Worm (Caenorhabditis elegans): ENCODE results near the gene num-1.

The num-1 gene

ce11 chrV:20820033-20820432 is 9.6 kb upstream of the num-1 start, which contains the start of gene T03D8.6:
TSS of gene T03D8.6 (minus strand) at chrV:20820330.
- TF ChIP-seq nhr-28 (tag; optimal IDR thresholded peaks at IDR 0.05) (no peak), unc-39 (tag; optimal IDR thresholded peaks at IDR 0.05) (no peak), blmp-1 (tag; optimal IDR thresholded peaks at IDR 0.05) (peak; percentile 79), ces-1 (GFP tag; optimal IDR thresholded peaks at IDR 0.05) (peak; percentile 19)

DNA sequence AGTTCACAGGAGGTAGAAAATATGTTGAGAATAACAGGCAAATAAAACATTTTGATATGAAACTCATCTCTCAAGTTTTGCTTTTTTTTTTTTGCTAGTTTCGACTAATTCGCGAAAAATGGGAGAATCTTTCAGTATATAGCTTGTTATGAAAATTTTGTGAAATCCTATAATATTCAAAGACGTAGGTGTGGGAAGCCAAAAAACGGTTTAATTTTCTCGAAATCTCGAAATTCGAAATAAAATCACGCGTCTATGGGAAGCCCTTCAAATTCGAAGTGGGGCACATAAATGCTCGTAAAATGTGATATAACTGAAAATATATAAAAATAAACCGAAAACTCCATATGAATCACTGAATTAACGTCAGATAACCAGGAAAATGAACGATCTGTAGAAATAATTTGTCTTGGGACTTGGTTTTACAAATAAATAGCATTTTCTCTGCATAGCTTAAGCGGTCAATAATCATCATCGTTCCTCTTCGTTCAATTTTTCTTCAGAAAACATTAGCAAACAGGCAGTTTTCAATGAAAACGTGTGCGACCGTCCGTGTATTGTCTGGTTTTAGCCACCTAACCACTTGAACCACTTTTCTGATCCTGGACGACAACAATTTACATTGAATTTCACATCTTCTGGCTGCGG is 4.5 kb upstream of the num-1 start, which contains the start of the genes gcy-22 and grl-14:
gcy-22 (minus strand) TSS at position 101 of the 648 bp plus-strand sequence.
grl-14 (plus strand) TSS at position 598 of the 648 bp plus-strand sequence.
- TF ChIP-seq unc-39 (tag; optimal IDR thresholded peaks at IDR 0.05) (no peak), mab-5 (tag; optimal IDR thresholded peaks at IDR 0.05) (no peak), lin-13 (tag; optimal IDR thresholded peaks at IDR 0.05) (no peak), flh-1 (GFP tag; optimal IDR thresholded peaks at IDR 0.05) (no peak), lin-32 (GFP tag; optimal IDR thresholded peaks at IDR 0.05) (no peak), mep-1 (tag; optimal IDR thresholded peaks at IDR 0.05) (no peak), blmp-1 (tag; optimal IDR thresholded peaks at IDR 0.05) (no peak)

DNA sequence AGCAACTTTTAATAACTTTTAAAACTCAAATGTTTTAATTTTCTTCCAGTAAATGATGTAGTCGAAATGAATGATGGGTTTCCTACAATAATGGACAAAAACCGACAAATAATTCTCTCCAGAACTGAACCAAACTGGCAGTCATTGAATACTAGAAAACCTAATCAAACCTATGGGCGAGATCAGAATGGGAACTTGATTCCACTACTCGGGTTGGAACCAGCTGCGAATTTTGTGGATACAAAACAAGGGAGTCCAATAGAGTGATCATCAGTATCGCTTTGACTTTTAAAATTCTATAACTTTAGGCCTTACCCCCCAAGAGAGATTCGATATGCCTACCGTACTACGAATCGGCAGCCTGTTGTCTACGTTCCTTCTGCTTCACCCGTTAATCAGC is 3.0 kb upstream of the num-1 start:
- TF ChIP-seq lin-32 (GFP tag; optimal IDR thresholded peaks at IDR 0.05) (no peak), sptf-1 (tag; optimal IDR thresholded peaks at IDR 0.05) (no peak), blmp-1 (tag; optimal IDR thresholded peaks at IDR 0.05) (no peak), ceh-83 (GFP tag; optimal IDR thresholded peaks at IDR 0.05) (no peak), elt-3 (tag; optimal IDR thresholded peaks at IDR 0.05) (no peak), mls-2 (tag; optimal IDR thresholded peaks at IDR 0.05) (no peak), snpc-4 (tag; optimal IDR thresholded peaks at IDR 0.05) (no peak), mep-1 (tag; optimal IDR thresholded peaks at IDR 0.05) (no peak), lin-13 (tag; optimal IDR thresholded peaks at IDR 0.05) (no peak), flh-1 (GFP tag; optimal IDR thresholded peaks at IDR 0.05) (no peak), drap-1 (GFP tag; optimal IDR thresholded peaks at IDR 0.05) (no peak), nhr-237 (tag; optimal IDR thresholded peaks at IDR 0.05) (no peak), ceh-43 (GFP tag; optimal IDR thresholded peaks at IDR 0.05) (no peak), cnd-1 (tag; optimal IDR thresholded peaks at IDR 0.05) (no peak), pha-4 (tag; optimal IDR thresholded peaks at IDR 0.05) (no peak), unc-39 (tag; optimal IDR thresholded peaks at IDR 0.05) (no peak), ham-2 (GFP tag; optimal IDR thresholded peaks at IDR 0.05) (no peak), elt-1 (tag; optimal IDR thresholded peaks at IDR 0.05; ENCODE audit: borderline replicate concordance, insufficient read depth) (no peak), nhr-12 (tag; optimal IDR thresholded peaks at IDR 0.05) (no peak), lsy-2 (tag; optimal IDR thresholded peaks at IDR 0.05) (no peak)

- TF ChIP-seq ham-2 (GFP tag; optimal IDR thresholded peaks at IDR 0.05) (no peak), mep-1 (tag; optimal IDR thresholded peaks at IDR 0.05) (peak; percentile 5), ztf-11 (tag; optimal IDR thresholded peaks at IDR 0.05) (no peak), ceh-83 (GFP tag; optimal IDR thresholded peaks at IDR 0.05) (no peak), lin-13 (tag; optimal IDR thresholded peaks at IDR 0.05) (no peak), pha-4 (tag; optimal IDR thresholded peaks at IDR 0.05) (no peak), bed-3 (GFP tag; optimal IDR thresholded peaks at IDR 0.05) (no peak), mab-5 (tag; optimal IDR thresholded peaks at IDR 0.05) (no peak), lsy-2 (tag; optimal IDR thresholded peaks at IDR 0.05) (no peak), flh-1 (GFP tag; optimal IDR thresholded peaks at IDR 0.05) (no peak), elt-3 (tag; optimal IDR thresholded peaks at IDR 0.05) (no peak), ces-1 (GFP tag; optimal IDR thresholded peaks at IDR 0.05) (peak; percentile 70), M03D4.4 (tag; optimal IDR thresholded peaks at IDR 0.05) (no peak)
These were observed 791 bp upstream of the num-1 start, which contains the start of gene sbt-1 for ce11 chrV:20828820-20829219. TSS of gene sbt-1 (minus strand) at chrV:20828881.

- TF ChIP-seq cnd-1 (tag; optimal IDR thresholded peaks at IDR 0.05) (no peak), nhr-28 (tag; optimal IDR thresholded peaks at IDR 0.05) (no peak), lsy-2 (tag; optimal IDR thresholded peaks at IDR 0.05) (no peak), unc-120 (tag; optimal IDR thresholded peaks at IDR 0.05; ENCODE audit: poor library complexity, severe bottlenecking) (no peak), unc-62 (GFP tag; optimal IDR thresholded peaks at IDR 0.05) (no peak), drap-1 (GFP tag; optimal IDR thresholded peaks at IDR 0.05) (no peak), ceh-43 (GFP tag; optimal IDR thresholded peaks at IDR 0.05) (no peak), unc-39 (tag; optimal IDR thresholded peaks at IDR 0.05) (no peak), sem-2 (GFP tag; optimal IDR thresholded peaks at IDR 0.05) (no peak), mep-1 (tag; optimal IDR thresholded peaks at IDR 0.05) (no peak), ceh-39 (tag; optimal IDR thresholded peaks at IDR 0.05) (no peak), tbx-8 (GFP tag; optimal IDR thresholded peaks at IDR 0.05) (no peak), pha-4 (tag; optimal IDR thresholded peaks at IDR 0.05) (no peak), mls-2 (tag; optimal IDR thresholded peaks at IDR 0.05) (no peak), ham-2 (GFP tag; optimal IDR thresholded peaks at IDR 0.05) (no peak), hlh-1 (tag; optimal IDR thresholded peaks at IDR 0.05) (no peak)
These were observed 798 bp downstream of the num-1 start for ce11 chrV:20830409-20830808.

All from whole organism, mixed stage, embryonic.